Worm (Caenorhabditis elegans): ENCODE measurements around the gene kcmf-1.

kcmf-1 gene

ce11 chrIII:7784201-7784600 lies 45.0 kb upstream of the kcmf-1 start:
- TF ChIP-seq zim-3 (tag; optimal IDR thresholded peaks at IDR 0.05), result no peak
- TF ChIP-seq Y67H2A.10 (GFP tag; conservative IDR thresholded peaks at IDR 0.05), result no peak
- no peak for TF ChIP-seq F52B5.7 (tag; optimal IDR thresholded peaks at IDR 0.05)
- no peak for TF ChIP-seq ZK185.1 (tag; optimal IDR thresholded peaks at IDR 0.05; ENCODE audit: poor library complexity, severe bottlenecking)

ce11 chrIII:7788410-7788809 lies 40.8 kb upstream of the kcmf-1 start:
- TF ChIP-seq F57C9.4 (tag; optimal IDR thresholded peaks at IDR 0.05) (no peak), nfyb-1 (GFP tag; IDR thresholded peaks at IDR 0.05) (no peak), rec-8 (tag; optimal IDR thresholded peaks at IDR 0.05) (no peak), somi-1 (GFP tag; optimal IDR thresholded peaks at IDR 0.05) (no peak), nhr-27 (tag; optimal IDR thresholded peaks at IDR 0.05) (no peak)

- TF ChIP-seq nhr-120 (GFP tag; IDR thresholded peaks at IDR 0.05) (no peak), F52B5.7 (tag; optimal IDR thresholded peaks at IDR 0.05) (no peak), ceh-100 (GFP tag; IDR thresholded peaks at IDR 0.05) (no peak)
Observed at ce11 chrIII:7790522-7790921, 38.7 kb upstream of the kcmf-1 start.

ce11 chrIII:7792209-7792608 lies 37.0 kb upstream of the kcmf-1 start:
- TF ChIP-seq ceh-79 (tag; optimal IDR thresholded peaks at IDR 0.05) (no peak), ztf-3 (GFP tag; optimal IDR thresholded peaks at IDR 0.05) (no peak), B0336.3 (GFP tag; IDR thresholded peaks at IDR 0.05) (no peak), madf-8 (GFP tag; conservative IDR thresholded peaks at IDR 0.05) (no peak), F57C9.4 (tag; optimal IDR thresholded peaks at IDR 0.05) (no peak), nhr-90 (tag; optimal IDR thresholded peaks at IDR 0.05) (no peak), B0035.1 (tag; optimal IDR thresholded peaks at IDR 0.05) (no peak), T07F8.4 (tag; optimal IDR thresholded peaks at IDR 0.05) (no peak), aptf-2 (GFP tag; conservative IDR thresholded peaks at IDR 0.05) (no peak), mes-4 (tag; optimal IDR thresholded peaks at IDR 0.05) (no peak), efl-1 (GFP tag; optimal IDR thresholded peaks at IDR 0.05) (no peak), F57A8.1 (GFP tag; optimal IDR thresholded peaks at IDR 0.05) (no peak), nfyb-1 (GFP tag; IDR thresholded peaks at IDR 0.05) (no peak)

ce11 chrIII:7792970-7793369 lies 36.2 kb upstream of the kcmf-1 start:
- TF ChIP-seq F57C9.4 (tag; optimal IDR thresholded peaks at IDR 0.05), result no peak
- no peak for TF ChIP-seq F37B4.10 (GFP tag; IDR thresholded peaks at IDR 0.05)
- TF ChIP-seq F23B12.7 (tag; optimal IDR thresholded peaks at IDR 0.05; ENCODE audit: insufficient read depth), result no peak

- TF ChIP-seq attf-3 (GFP tag; conservative IDR thresholded peaks at IDR 0.05) (peak; percentile 44; the same call in 1 of the 2 replicates), rcor-1 (GFP tag; IDR thresholded peaks at IDR 0.05) (peak; percentile 61), tbp1 (GFP tag; optimal IDR thresholded peaks at IDR 0.05) (no peak), ets-4 (GFP tag; optimal IDR thresholded peaks at IDR 0.05) (no peak), hsf-1 (GFP tag; IDR thresholded peaks at IDR 0.05) (0 out of 2 replicates have a peak, but pooled peaks have one; percentile 42), lsl-1 (GFP tag; optimal IDR thresholded peaks at IDR 0.05) (peak; percentile 74), F23B12.7 (tag; optimal IDR thresholded peaks at IDR 0.05; ENCODE audit: insufficient read depth) (peak; percentile 51), snpc-4 (GFP tag; optimal IDR thresholded peaks at IDR 0.05) (no peak), snpc-4 (tag; optimal IDR thresholded peaks at IDR 0.05) (peak in 1 of 4 experiments; percentile 28), nhr-179 (tag; optimal IDR thresholded peaks at IDR 0.05) (no peak), gei-17 (GFP tag; optimal IDR thresholded peaks at IDR 0.05) (no peak), madf-8 (GFP tag; conservative IDR thresholded peaks at IDR 0.05) (peak; percentile 56), Y53F4B.3 (GFP tag; IDR thresholded peaks at IDR 0.05) (no peak), lin-35 (GFP tag; optimal IDR thresholded peaks at IDR 0.05) (peak; percentile 21 to 78 (median 51)), athp-1 (tag; optimal IDR thresholded peaks at IDR 0.05) (no peak), ceh-58 (GFP tag; IDR thresholded peaks at IDR 0.05) (no peak), efl-1 (GFP tag; optimal IDR thresholded peaks at IDR 0.05) (peak; percentile 77), snpc-3.4 (tag; optimal IDR thresholded peaks at IDR 0.05) (peak; percentile 55), him-1 (tag; optimal IDR thresholded peaks at IDR 0.05) (peak; percentile 64), D2030.7 (GFP tag; IDR thresholded peaks at IDR 0.05) (peak; percentile 61)
Observed at ce11 chrIII:7795311-7795710, 33.9 kb upstream of the kcmf-1 start, which contains the start of gene cyk-7. Gene cyk-7 (minus strand): TSS chrIII:7795409.
